Fruit fly (Drosophila melanogaster) whole organism, embryonic: Measurements from ENCODE around the gene Pif1A.

ENCODE experiments used
- Atf6 ChIP-seq: fragments of 200-800 bp; sonication (Bioruptor generic); IDR thresholded peaks from 2 replicates; pipeline ENCODE4 v1.3.6; 2022; ENCODE audit warnings: missing biosample characterization, missing genetic modification characterization
- CG10274 ChIP-seq: fragments of 200-800 bp; sonication (Bioruptor generic); optimal IDR thresholded peaks from 3 replicates; lab custom pipeline; 2017; ENCODE audit warnings: missing biosample characterization, mild to moderate bottlenecking, missing genetic modification characterization
- CG10654 ChIP-seq: fragments of 200-800 bp; sonication (Bioruptor generic); optimal IDR thresholded peaks from 2 replicates; lab custom pipeline; 2016; ENCODE audit warnings: missing biosample characterization, missing genetic modification characterization
- CG11093 ChIP-seq: fragments of 200-800 bp; sonication (Bioruptor generic); IDR thresholded peaks from 3 replicates; pipeline ENCODE4 v1.3.6; 2022; ENCODE audit warnings: missing biosample characterization, missing genetic modification characterization
- CG11398 ChIP-seq: fragments of 200-800 bp; sonication (Bioruptor generic); optimal IDR thresholded peaks from 2 replicates; lab custom pipeline; 2016; ENCODE audit warnings: missing biosample characterization, missing genetic modification characterization
- CG12155 ChIP-seq: fragments of 200-800 bp; sonication (Bioruptor generic); optimal IDR thresholded peaks from 3 replicates; lab custom pipeline; 2016; ENCODE audit warnings: missing biosample characterization, missing genetic modification characterization
- CG13296 ChIP-seq: fragments of 200-800 bp; sonication (Bioruptor generic); optimal IDR thresholded peaks from 3 replicates; lab custom pipeline; 2018; ENCODE audit warnings: missing biosample characterization, mild to moderate bottlenecking, missing genetic modification characterization
- CG13624 ChIP-seq: fragments of 200-800 bp; sonication (Bioruptor generic); optimal IDR thresholded peaks from 2 replicates; lab custom pipeline; 2016; ENCODE audit warnings: missing biosample characterization, missing genetic modification characterization
- CG15269 ChIP-seq: fragments of 200-800 bp; sonication (Bioruptor generic); optimal IDR thresholded peaks from 2 replicates; lab custom pipeline; 2018; ENCODE audit warnings: missing biosample characterization, mild to moderate bottlenecking, missing genetic modification characterization, moderate library complexity
- CG15696 ChIP-seq: fragments of 200-800 bp; sonication (Bioruptor generic); optimal IDR thresholded peaks from 2 replicates; lab custom pipeline; 2019; ENCODE audit warnings: missing biosample characterization, mild to moderate bottlenecking, missing genetic modification characterization, moderate library complexity
- CG17186 ChIP-seq: fragments of 200-800 bp; sonication (Bioruptor generic); optimal IDR thresholded peaks from 3 replicates; lab custom pipeline; 2017; ENCODE audit warnings: missing biosample characterization, missing genetic modification reagents, missing genetic modification characterization
- CG17359 ChIP-seq: fragments of 200-800 bp; sonication (Bioruptor generic); optimal IDR thresholded peaks from 3 replicates; lab custom pipeline; 2018; ENCODE audit warnings: missing biosample characterization, mild to moderate bottlenecking, missing genetic modification characterization, moderate library complexity
- CG2875 ChIP-seq: fragments of 200-800 bp; sonication (Bioruptor generic); optimal IDR thresholded peaks from 2 replicates; lab custom pipeline; 2017; ENCODE audit warnings: missing biosample characterization, mild to moderate bottlenecking, missing genetic modification characterization, missing genetic modification reagents
- CG30020 ChIP-seq: fragments of 200-800 bp; optimal IDR thresholded peaks from 2 replicates; lab custom pipeline; 2019; ENCODE audit warnings: missing biosample characterization, mild to moderate bottlenecking, missing genetic modification characterization, moderate library complexity
- CG31365 ChIP-seq: fragments of 200-800 bp; sonication (Bioruptor generic); optimal IDR thresholded peaks from 2 replicates; lab custom pipeline; 2018; ENCODE audit warnings: missing biosample characterization, mild to moderate bottlenecking, missing genetic modification characterization
- CG32532 ChIP-seq: fragments of 200-800 bp; sonication (Bioruptor generic); IDR thresholded peaks from 2 replicates; pipeline ENCODE4 v1.3.6; 2022; ENCODE audit warnings: missing biosample characterization, missing genetic modification characterization
- CG34376 ChIP-seq: fragments of 200-800 bp; sonication (Bioruptor generic); optimal IDR thresholded peaks from 2 replicates; lab custom pipeline; 2018; ENCODE audit warnings: missing biosample characterization, mild to moderate bottlenecking, missing genetic modification characterization
- CG4617 ChIP-seq: fragments of 200-800 bp; sonication (Bioruptor generic); optimal IDR thresholded peaks from 3 replicates; lab custom pipeline; 2016; ENCODE audit warnings: missing biosample characterization, missing genetic modification characterization, borderline replicate concordance
- CG5953 ChIP-seq: fragments of 200-800 bp; sonication (Bioruptor generic); IDR thresholded peaks from 2 replicates; pipeline ENCODE4 v1.3.6; 2022; ENCODE audit warnings: missing biosample characterization, missing genetic modification characterization
- CG6689 ChIP-seq: fragments of 200-800 bp; sonication (Bioruptor generic); IDR thresholded peaks from 2 replicates; pipeline ENCODE4 v1.3.6; 2022; ENCODE audit warnings: missing biosample characterization, missing genetic modification characterization
- CG6791 ChIP-seq: fragments of 200-800 bp; sonication (Bioruptor generic); IDR thresholded peaks from 3 replicates; pipeline ENCODE4 v1.3.6; 2022; ENCODE audit warnings: missing biosample characterization, missing genetic modification characterization; ENCODE audit not compliant: partially characterized antibody
- CG7839 ChIP-seq: fragments of 200-800 bp; sonication (Bioruptor generic); optimal IDR thresholded peaks from 3 replicates; lab custom pipeline; 2018; ENCODE audit warnings: missing biosample characterization, mild to moderate bottlenecking, missing genetic modification characterization, moderate library complexity
- CG8089 ChIP-seq: fragments of 200-800 bp; sonication (Bioruptor generic); optimal IDR thresholded peaks from 3 replicates; lab custom pipeline; 2016; ENCODE audit warnings: missing biosample characterization, missing genetic modification characterization
- CG8388 ChIP-seq: fragments of 200-800 bp; sonication (Bioruptor generic); optimal IDR thresholded peaks from 2 replicates; lab custom pipeline; 2019; ENCODE audit warnings: missing biosample characterization, mild to moderate bottlenecking, missing genetic modification characterization, moderate library complexity
- Deaf1 ChIP-seq: fragments of 200-800 bp; optimal IDR thresholded peaks from 3 replicates; lab custom pipeline; 2019; ENCODE audit warnings: missing biosample characterization, mild to moderate bottlenecking, missing genetic modification characterization, moderate library complexity
- Dfd ChIP-seq, 2 experiments: fragments of >200 bp; optimal IDR thresholded peaks; 2 replicates each; lab custom pipeline; 2017; ENCODE audit warnings: missing biosample characterization in 2 of 2, missing genetic modification characterization in 2 of 2
- Drgx ChIP-seq: fragments of 200-800 bp; sonication (Bioruptor generic); IDR thresholded peaks from 2 replicates; pipeline ENCODE4 v1.3.6; 2022; ENCODE audit warnings: missing biosample characterization, missing genetic modification characterization
- HLH4C ChIP-seq: fragments of 200-800 bp; sonication (Bioruptor generic); IDR thresholded peaks from 3 replicates; pipeline ENCODE4 v1.3.6; 2022; ENCODE audit warnings: missing biosample characterization, missing genetic modification characterization; ENCODE audit not compliant: partially characterized antibody
- Lpt ChIP-seq: fragments of >200 bp; optimal IDR thresholded peaks from 2 replicates; lab custom pipeline; 2018; ENCODE audit warnings: missing biosample characterization, missing genetic modification characterization
- Pdp1 ChIP-seq, 2 experiments: fragments of 200-800 bp; sonication (Bioruptor generic); optimal IDR thresholded peaks; 3 replicates each; lab custom pipeline; 2016; ENCODE audit warnings: missing biosample characterization in 2 of 2, missing genetic modification characterization in 2 of 2, mild to moderate bottlenecking in 1 of 2, moderate library complexity in 1 of 2
- Poxn ChIP-seq: fragments of 200-800 bp; sonication (Bioruptor generic); IDR thresholded peaks from 2 replicates; pipeline ENCODE4 v1.3.6; 2022; ENCODE audit warnings: missing biosample characterization, missing genetic modification characterization
- YL-1 ChIP-seq: fragments of 200-800 bp; sonication (Bioruptor generic); optimal IDR thresholded peaks from 3 replicates; lab custom pipeline; 2017; ENCODE audit warnings: missing biosample characterization, mild to moderate bottlenecking, missing genetic modification characterization
- ap ChIP-seq: fragments of 200-800 bp; sonication (Bioruptor generic); IDR thresholded peaks from 2 replicates; pipeline ENCODE4 v1.3.6; 2022; ENCODE audit warnings: missing biosample characterization, missing genetic modification characterization
- chinmo ChIP-seq: fragments of 200-800 bp; sonication (Bioruptor generic); IDR thresholded peaks from 4 replicates; pipeline ENCODE4 v1.3.6; 2022; ENCODE audit warnings: missing biosample characterization, missing genetic modification characterization; ENCODE audit not compliant: partially characterized antibody
- eve ChIP-seq, 2 experiments: fragments of >200 bp; optimal IDR thresholded peaks; 2 replicates each; lab custom pipeline; 2017; ENCODE audit warnings: missing biosample characterization in 2 of 2, missing genetic modification characterization in 2 of 2
- gcm2 ChIP-seq: fragments of 200-800 bp; sonication (Bioruptor generic); optimal IDR thresholded peaks from 2 replicates; lab custom pipeline; 2016; ENCODE audit warnings: missing biosample characterization, missing genetic modification characterization
- gfzf ChIP-seq: fragments of 200-800 bp; sonication (Bioruptor generic); optimal IDR thresholded peaks from 2 replicates; lab custom pipeline; 2016; ENCODE audit warnings: missing biosample characterization, mild to moderate bottlenecking, missing genetic modification characterization, moderate library complexity
- hkb ChIP-seq, 2 experiments: fragments of 200-800 bp in 1 of 2; fragments of >200 bp in 1 of 2; sonication (Bioruptor generic) in 1 of 2; IDR thresholded peaks in 1 of 2; optimal IDR thresholded peaks in 1 of 2; 2 replicates each; pipeline versions ENCODE4 v1.3.6 to Lab custom; 2017 to 2022; ENCODE audit warnings: missing biosample characterization in 1 of 2, missing genetic modification characterization in 1 of 2
- jigr1 ChIP-seq: fragments of 200-800 bp; sonication (Bioruptor generic); IDR thresholded peaks from 3 replicates; pipeline ENCODE4 v1.3.6; 2022; ENCODE audit warnings: missing biosample characterization, missing genetic modification characterization
- lov ChIP-seq, 2 experiments: fragments of 200-800 bp in 1 of 2; fragments of >200 bp in 1 of 2; sonication (Bioruptor generic) in 1 of 2; IDR thresholded peaks in 1 of 2; optimal IDR thresholded peaks in 1 of 2; 2 replicates in 1 of 2; 3 replicates in 1 of 2; pipeline versions ENCODE4 v1.3.6 to Lab custom; 2017 to 2022; ENCODE audit warnings: missing biosample characterization in 1 of 2, missing genetic modification characterization in 1 of 2
- luna ChIP-seq: fragments of 200-800 bp; sonication (Bioruptor generic); optimal IDR thresholded peaks from 2 replicates; lab custom pipeline; 2016; ENCODE audit warnings: missing biosample characterization, missing genetic modification characterization
- mirr ChIP-seq: fragments of 200-800 bp; sonication (Bioruptor generic); optimal IDR thresholded peaks from 3 replicates; lab custom pipeline; 2018; ENCODE audit warnings: missing biosample characterization, mild to moderate bottlenecking, missing genetic modification characterization
- nerfin-2 ChIP-seq: fragments of 200-800 bp; sonication (Bioruptor generic); IDR thresholded peaks from 2 replicates; pipeline ENCODE4 v1.3.6; 2022; ENCODE audit warnings: missing biosample characterization, missing genetic modification characterization; ENCODE audit not compliant: partially characterized antibody
- nmo ChIP-seq: fragments of 200-800 bp; sonication (Bioruptor generic); optimal IDR thresholded peaks from 2 replicates; lab custom pipeline; 2018; ENCODE audit warnings: missing biosample characterization, mild to moderate bottlenecking, missing genetic modification characterization, moderate library complexity
- pzg ChIP-seq: fragments of 200-800 bp; sonication (Bioruptor generic); optimal IDR thresholded peaks from 3 replicates; lab custom pipeline; 2018; ENCODE audit warnings: missing biosample characterization, mild to moderate bottlenecking, missing genetic modification characterization, moderate library complexity
- trem ChIP-seq: fragments of 200-800 bp; optimal IDR thresholded peaks from 3 replicates; lab custom pipeline; 2019; ENCODE audit warnings: missing biosample characterization, mild to moderate bottlenecking, missing genetic modification characterization, moderate library complexity
- wek ChIP-seq: fragments of 200-800 bp; sonication (Bioruptor generic); optimal IDR thresholded peaks from 3 replicates; lab custom pipeline; 2018; ENCODE audit warnings: missing biosample characterization, mild to moderate bottlenecking, missing genetic modification characterization, moderate library complexity
- wor ChIP-seq: fragments of 200-800 bp; sonication (Bioruptor generic); IDR thresholded peaks from 2 replicates; pipeline ENCODE4 v1.3.6; 2022; ENCODE audit warnings: missing biosample characterization, missing genetic modification characterization

Gene Pif1A

DNA sequence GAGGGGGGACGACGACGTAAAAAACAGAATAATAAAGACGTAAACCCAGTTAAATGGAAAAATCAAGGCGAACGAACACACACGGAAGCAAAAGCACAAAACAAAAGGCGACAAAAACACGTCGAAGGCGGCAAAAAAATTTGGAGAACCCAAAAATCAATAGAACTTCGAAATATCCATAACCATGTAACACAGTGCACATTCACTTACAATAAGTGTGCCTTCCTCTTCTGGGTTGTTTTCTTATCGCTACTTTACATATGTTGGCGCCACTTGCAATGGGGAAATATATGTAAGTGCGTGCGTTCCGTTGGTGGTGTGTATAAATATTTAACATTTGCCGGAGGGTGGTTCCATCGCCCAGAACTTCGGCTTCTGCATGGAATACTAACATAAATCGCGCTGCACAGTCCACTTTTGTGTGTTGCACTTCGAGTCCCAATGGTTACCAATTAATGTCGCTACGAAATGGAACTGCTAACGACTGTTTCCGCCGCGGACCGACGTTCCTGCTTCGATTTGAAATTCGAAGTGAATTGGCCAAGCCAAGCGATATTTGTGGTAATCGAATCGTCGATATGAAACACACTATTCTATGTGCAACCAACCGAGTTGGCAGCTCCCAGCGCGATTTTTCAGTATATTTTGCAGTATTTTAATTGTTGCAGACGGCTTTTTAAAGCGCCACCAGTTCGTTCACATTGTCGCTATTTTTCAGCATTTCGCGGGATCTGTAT, 53.7 kb downstream of the Pif1A start, which contains the start of the genes CG9801 and Nasp (continued):
- peak; percentile 18 for TF ChIP-seq CG17359
- TF ChIP-seq HLH4C (GFP tag; lab: Robert Waterston, UW): peak; percentile 78
- TF ChIP-seq gcm2: no peak
- peak; percentile 97 for TF ChIP-seq pzg (GFP tag; lab: Kevin White, UChicago)
- TF ChIP-seq gfzf: peak; percentile 97
- TF ChIP-seq CG12155: peak; percentile 20
- peak; percentile 14 for TF ChIP-seq CG15696 (tag; lab: Kevin White, UChicago)
- no peak for TF ChIP-seq Lpt (GFP tag; lab: Kevin White, UChicago)
- no peak for TF ChIP-seq hkb (optimal IDR thresholded peaks at IDR 0.05; lab: Kevin White, UChicago)
- TF ChIP-seq hkb (GFP tag; IDR thresholded peaks at IDR 0.05; lab: Robert Waterston, UW): peak; percentile 24; the same call in 1 of the 2 replicates
- peak; percentile 22 for TF ChIP-seq CG7839 (tag; lab: Kevin White, UChicago)
- no peak for TF ChIP-seq Poxn
- peak; percentile 25 for TF ChIP-seq CG15269 (tag; lab: Kevin White, UChicago)
- TF ChIP-seq Deaf1: peak; percentile 32
- TF ChIP-seq Drgx (GFP tag; lab: Robert Waterston, UW): no peak
- no peak for TF ChIP-seq CG8388 (GFP tag; lab: Kevin White, UChicago)
- peak; percentile 58 for TF ChIP-seq YL-1 (GFP tag; lab: Kevin White, UChicago)
- peak; percentile 47 for TF ChIP-seq CG4617
- TF ChIP-seq CG13624 (GFP tag; lab: Kevin White, UChicago): peak; percentile 39
- no peak for TF ChIP-seq CG5953 (GFP tag; lab: Robert Waterston, UW)
- peak in 1 of 2 experiments; percentile 26 for TF ChIP-seq eve (GFP tag; optimal IDR thresholded peaks at IDR 0.05; lab: Kevin White, UChicago)
- no peak for TF ChIP-seq jigr1 (GFP tag; lab: Robert Waterston, UW)
- no peak for TF ChIP-seq CG10654 (GFP tag; lab: Kevin White, UChicago)
- no peak for TF ChIP-seq CG11093
- TF ChIP-seq CG30020: peak; percentile 35
- no peak for TF ChIP-seq CG31365 (tag; lab: Kevin White, UChicago)
- peak in 1 of 2 experiments; percentile 29 for TF ChIP-seq Pdp1 (GFP tag; optimal IDR thresholded peaks at IDR 0.05; lab: Kevin White, UChicago)
- TF ChIP-seq CG6791 (GFP tag; lab: Robert Waterston, UW): peak; percentile 76
- no peak for TF ChIP-seq luna (GFP tag; lab: Kevin White, UChicago)
- TF ChIP-seq nmo (GFP tag; lab: Kevin White, UChicago): peak; percentile 75
- TF ChIP-seq CG32532 (GFP tag; lab: Robert Waterston, UW): 0 out of 2 replicates have a peak, but pooled peaks have one; percentile 9
- peak; percentile 82; the same call in 2 of the 4 replicates for TF ChIP-seq chinmo
- peak; percentile 20 for TF ChIP-seq CG11398 (GFP tag; lab: Kevin White, UChicago)
- TF ChIP-seq CG6689 (GFP tag; lab: Robert Waterston, UW): no peak
- TF ChIP-seq CG13296: no peak
- peak; percentile 30 for TF ChIP-seq mirr (GFP tag; lab: Kevin White, UChicago)
- no peak for TF ChIP-seq CG8089
- TF ChIP-seq lov (optimal IDR thresholded peaks at IDR 0.05; lab: Kevin White, UChicago): no peak
- no peak for TF ChIP-seq lov (GFP tag; IDR thresholded peaks at IDR 0.05; lab: Robert Waterston, UW)
- TF ChIP-seq Dfd (GFP tag; optimal IDR thresholded peaks at IDR 0.05; lab: Kevin White, UChicago): no peak
- TF ChIP-seq trem (tag; lab: Kevin White, UChicago): peak; percentile 100
- no peak for TF ChIP-seq CG10274 (GFP tag; lab: Kevin White, UChicago)
- TF ChIP-seq nerfin-2 (GFP tag; lab: Robert Waterston, UW): peak; percentile 73
- TF ChIP-seq ap (GFP tag; lab: Robert Waterston, UW): no peak
- peak; percentile 16 for TF ChIP-seq wek (GFP tag; lab: Kevin White, UChicago)
- TF ChIP-seq CG17186 (GFP tag; lab: Kevin White, UChicago): peak; percentile 59
- no peak for TF ChIP-seq CG2875 (GFP tag; lab: Kevin White, UChicago)
- TF ChIP-seq wor: no peak
- TF ChIP-seq Atf6 (GFP tag; lab: Robert Waterston, UW): no peak
- no peak for TF ChIP-seq CG34376 (GFP tag; lab: Kevin White, UChicago)
